Fruit fly (Drosophila melanogaster): ENCODE results near the gene mtSSB.

The mtSSB gene

DNA sequence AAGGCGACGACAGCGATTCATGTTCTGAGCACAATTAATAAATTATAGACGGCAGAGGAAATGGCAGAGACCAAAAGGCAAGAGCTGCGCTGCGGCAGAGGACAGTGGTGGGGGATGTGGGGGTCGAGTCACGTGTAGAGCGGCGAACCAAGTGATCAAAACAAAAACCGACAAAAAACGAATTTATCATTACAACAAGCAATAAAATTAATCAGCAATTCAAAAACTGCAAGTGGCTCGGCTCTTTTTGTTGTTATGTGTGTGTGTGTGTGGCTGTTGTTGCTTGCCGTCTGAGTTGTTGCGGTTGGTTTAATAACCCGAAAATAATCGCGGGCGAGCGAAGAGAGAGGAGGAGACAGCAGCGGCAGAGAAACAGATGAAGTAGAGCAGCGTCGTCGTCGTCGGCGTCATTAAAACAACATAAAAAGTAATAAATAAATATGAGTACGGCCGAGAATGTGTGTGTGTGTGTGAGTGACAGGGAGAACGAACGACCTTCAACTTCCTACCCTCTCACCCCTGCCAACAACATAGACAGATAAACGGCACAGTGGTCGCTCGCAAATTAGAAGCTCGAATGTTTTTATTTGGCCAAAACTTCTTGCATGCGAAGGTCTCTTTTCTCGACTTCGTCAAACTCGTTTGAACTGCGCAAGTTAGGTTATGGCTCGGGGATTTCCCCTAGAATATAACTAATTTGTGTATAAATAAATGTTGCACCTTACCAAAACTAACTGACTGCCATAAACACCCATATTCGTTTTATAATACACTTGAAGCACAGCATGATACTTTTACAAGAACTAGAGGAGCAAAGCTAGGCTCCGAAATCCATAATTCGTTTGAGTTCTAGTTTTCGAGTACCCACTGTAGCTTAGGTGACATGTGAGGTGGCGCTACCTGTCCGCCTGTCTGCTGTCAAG is 26.6 kb upstream of the mtSSB start (continued):
- TF ChIP-seq Hr3 (GFP tag; optimal IDR thresholded peaks at IDR 0.05) (peak; percentile 74), CG18599 (GFP tag; optimal IDR thresholded peaks at IDR 0.05) (peak; percentile 81), ac (GFP tag; optimal IDR thresholded peaks at IDR 0.05) (no peak), bbx (GFP tag; IDR thresholded peaks at IDR 0.05; ENCODE audit: partially characterized antibody) (no peak), Antp (GFP tag; optimal IDR thresholded peaks at IDR 0.05) (peak; percentile 78), sc (optimal IDR thresholded peaks at IDR 0.05) (no peak), sc (GFP tag; optimal IDR thresholded peaks at IDR 0.05) (peak; percentile 75), ind (GFP tag; optimal IDR thresholded peaks at IDR 0.05) (peak; percentile 77), CG11247 (GFP tag; IDR thresholded peaks at IDR 0.05) (no peak), CG2678 (tag; optimal IDR thresholded peaks at IDR 0.05) (peak; percentile 86), CG15073 (GFP tag; optimal IDR thresholded peaks at IDR 0.05) (no peak), vfl (GFP tag; optimal IDR thresholded peaks at IDR 0.05) (peak; percentile 40), lbe (GFP tag; optimal IDR thresholded peaks at IDR 0.05) (peak; percentile 19), dimm (GFP tag; IDR thresholded peaks at IDR 0.05) (no peak), CG12236 (GFP tag; optimal IDR thresholded peaks at IDR 0.05) (peak; percentile 35), pb (GFP tag; optimal IDR thresholded peaks at IDR 0.05) (peak; percentile 43), p53 (GFP tag; optimal IDR thresholded peaks at IDR 0.05) (peak; percentile 16), CG17912 (GFP tag; optimal IDR thresholded peaks at IDR 0.05) (no peak), CG18011 (GFP tag; optimal IDR thresholded peaks at IDR 0.05) (peak; percentile 55), CG17612 (GFP tag; IDR thresholded peaks at IDR 0.05) (no peak), CG34376 (GFP tag; optimal IDR thresholded peaks at IDR 0.05) (no peak), so (GFP tag; IDR thresholded peaks at IDR 0.05) (no peak), Oaz (GFP tag; IDR thresholded peaks at IDR 0.05) (no peak), Six4 (GFP tag; optimal IDR thresholded peaks at IDR 0.05) (peak; percentile 53), CG32532 (GFP tag; IDR thresholded peaks at IDR 0.05) (no peak), Sry-β (GFP tag; optimal IDR thresholded peaks at IDR 0.05) (no peak), gem (tag; optimal IDR thresholded peaks at IDR 0.05) (peak; percentile 86), Hsf (GFP tag; optimal IDR thresholded peaks at IDR 0.05) (peak; percentile 77), CG17802 (tag; optimal IDR thresholded peaks at IDR 0.05) (peak; percentile 50), zen (tag; optimal IDR thresholded peaks at IDR 0.05) (peak; percentile 14), Aef1 (GFP tag; IDR thresholded peaks at IDR 0.05) (no peak), CG3065 (GFP tag; optimal IDR thresholded peaks at IDR 0.05) (no peak), lola (GFP tag; optimal IDR thresholded peaks at IDR 0.05) (peak in 1 of 3 experiments; percentile 82), CG14860 (GFP tag; IDR thresholded peaks at IDR 0.05; ENCODE audit: partially characterized antibody) (no peak), inv (GFP tag; IDR thresholded peaks at IDR 0.05; ENCODE audit: partially characterized antibody) (no peak), CG10366 (GFP tag; IDR thresholded peaks at IDR 0.05) (no peak), CG4617 (GFP tag; optimal IDR thresholded peaks at IDR 0.05; ENCODE audit: borderline replicate concordance) (peak; percentile 14), sqz (GFP tag; optimal IDR thresholded peaks at IDR 0.05) (peak; percentile 32), otp (GFP tag; IDR thresholded peaks at IDR 0.05) (no peak), HLH54F (GFP tag; optimal IDR thresholded peaks at IDR 0.05) (peak; percentile 76), CG14441 (GFP tag; IDR thresholded peaks at IDR 0.05) (no peak), tgo (GFP tag; IDR thresholded peaks at IDR 0.05) (no peak), schlank (tag; optimal IDR thresholded peaks at IDR 0.05) (peak; percentile 49), en (GFP tag; optimal IDR thresholded peaks at IDR 0.05) (peak; percentile 65), Mrtf (GFP tag; IDR thresholded peaks at IDR 0.05) (no peak), dan (GFP tag; IDR thresholded peaks at IDR 0.05) (no peak), CG16779 (GFP tag; IDR thresholded peaks at IDR 0.05) (no peak), disco-r (GFP tag; optimal IDR thresholded peaks at IDR 0.05) (peak; percentile 61), ranshi (GFP tag; IDR thresholded peaks at IDR 0.05) (no peak), CG11456 (GFP tag; IDR thresholded peaks at IDR 0.05) (no peak)

Measured in whole organism, embryonic.